Worm (Caenorhabditis elegans): Measurements from ENCODE around the gene ptr-8.

DNA sequence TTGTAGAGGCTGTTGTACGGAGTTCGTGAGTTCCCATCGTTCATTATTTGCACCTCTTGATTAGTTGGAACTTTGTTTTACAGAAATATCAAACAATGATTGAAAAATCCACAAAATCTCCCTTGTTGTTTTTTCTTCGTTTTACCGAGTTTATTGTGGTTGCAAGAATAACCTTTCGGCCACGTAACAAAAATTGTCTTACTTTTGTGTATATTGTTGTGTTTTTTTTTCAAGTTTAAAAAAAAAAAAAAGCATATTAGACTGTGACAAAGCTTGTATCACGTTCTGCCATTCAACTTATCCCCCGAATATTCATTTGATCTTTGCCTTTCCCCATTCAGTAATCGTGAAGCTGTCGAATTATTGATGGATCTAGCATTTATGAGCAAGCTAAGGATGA is 28.1 kb downstream of the ptr-8 start, which contains the start of gene F44F4.10:
- TF ChIP-seq nhr-23 (tag; optimal IDR thresholded peaks at IDR 0.05) (no peak), ztf-4 (tag; optimal IDR thresholded peaks at IDR 0.05) (no peak), lin-11 (tag; optimal IDR thresholded peaks at IDR 0.05) (no peak)

Data from whole organism, L2 larva.